Fruit fly (Drosophila melanogaster): ENCODE data around the gene CG14669.

DNA sequence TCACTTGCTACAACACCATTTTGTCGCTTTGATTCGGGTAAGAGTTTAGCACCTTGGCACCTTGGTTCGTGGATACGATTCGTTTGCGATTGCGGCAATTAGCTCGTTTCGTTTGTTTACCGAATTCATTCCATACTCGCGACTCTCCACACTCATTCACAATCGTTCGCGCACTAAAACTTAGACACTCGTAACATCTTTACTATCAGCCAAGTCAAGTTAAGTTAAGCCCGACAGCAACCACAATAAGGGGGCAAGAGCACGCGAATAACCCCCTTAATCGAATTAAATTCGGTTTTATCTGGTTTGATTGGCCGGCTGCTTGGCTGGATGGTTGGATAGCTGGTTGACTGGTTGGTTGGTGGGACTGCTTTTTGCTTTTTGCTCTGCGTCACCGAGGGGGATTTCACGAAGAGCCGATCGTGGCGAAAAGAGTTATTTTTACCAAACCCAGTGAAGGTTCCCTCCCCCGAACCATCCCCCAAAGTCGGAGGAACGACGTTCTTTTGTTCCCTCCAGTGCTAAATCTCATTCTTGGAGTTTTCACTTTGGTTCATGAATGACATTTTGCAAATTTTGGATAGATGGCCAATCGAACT lies 89.6 kb downstream of the CG14669 start:
- TF ChIP-seq net (GFP tag; optimal IDR thresholded peaks at IDR 0.05) = no peak
- TF ChIP-seq Eip78C (GFP tag) = peak; percentile 57
- no peak for TF ChIP-seq CG11294 (GFP tag; IDR thresholded peaks at IDR 0.05)

Measured in whole organism, prepupa.